Fruit fly (Drosophila melanogaster): Measurements from ENCODE around the gene CG12947.

CG12947 gene

dm6 chr3R:9762955-9763931, 16.6 kb upstream of the CG12947 start, which contains the start of the genes Snap24 and CG8478:
Gene Snap24 (minus strand): TSS chr3R:9763150.
Gene CG8478 (plus strand): TSS chr3R:9763650.
- no peak for TF ChIP-seq noc (tag; optimal IDR thresholded peaks at IDR 0.05)

- peak; percentile 49 for TF ChIP-seq noc (tag; optimal IDR thresholded peaks at IDR 0.05)
These were observed 12.0 kb upstream of the CG12947 start, which contains the start of gene Naa80 for dm6 chr3R:9767620-9768592. Gene Naa80 (plus strand): TSS chr3R:9767834.

- TF ChIP-seq noc (tag; optimal IDR thresholded peaks at IDR 0.05) = no peak
These were observed 11.0 kb upstream of the CG12947 start, which contains the start of gene MED6 for dm6 chr3R:9768884-9769283. Gene MED6 (minus strand): TSS chr3R:9768984.

dm6 chr3R:9770127-9770526, 9.7 kb upstream of the CG12947 start:
- no peak for TF ChIP-seq noc (tag; optimal IDR thresholded peaks at IDR 0.05)

- TF ChIP-seq noc (tag; optimal IDR thresholded peaks at IDR 0.05) = peak; percentile 97
These were observed 8.3 kb upstream of the CG12947 start, which contains the start of gene CG9471 for dm6 chr3R:9771519-9771972. Gene CG9471 (minus strand): TSS chr3R:9771542.

dm6 chr3R:9774147-9774546, 5.7 kb upstream of the CG12947 start, which contains the start of gene Whamy:
Gene Whamy (minus strand): TSS chr3R:9774419.
- peak; percentile 73 for TF ChIP-seq noc (tag; optimal IDR thresholded peaks at IDR 0.05)

- no peak for TF ChIP-seq noc (tag; optimal IDR thresholded peaks at IDR 0.05)
These were observed 5.0 kb upstream of the CG12947 start, which contains the start of gene topi for dm6 chr3R:9774821-9775220. Gene topi (plus strand): TSS chr3R:9775121.

- TF ChIP-seq noc (tag; optimal IDR thresholded peaks at IDR 0.05) = peak; percentile 73
These were observed 1.9 kb upstream of the CG12947 start, which contains the start of gene RpS29 for dm6 chr3R:9777941-9778360. Gene RpS29 (plus strand): TSS chr3R:9778042.

- no peak for TF ChIP-seq noc (tag; optimal IDR thresholded peaks at IDR 0.05)
These were observed 3.5 kb downstream of the CG12947 start for dm6 chr3R:9783240-9783917.

- no peak for TF ChIP-seq noc (tag; optimal IDR thresholded peaks at IDR 0.05)
These were observed 4.6 kb downstream of the CG12947 start, which contains the start of the genes MtnA and CG8500 for dm6 chr3R:9784341-9785062. Gene MtnA (minus strand): TSS chr3R:9784370. Gene CG8500 (plus strand): TSS chr3R:9784653.

dm6 chr3R:9791177-9791806, 11.4 kb downstream of the CG12947 start, which contains the start of the genes CG12945 and CG8507:
Gene CG12945 (minus strand): TSS chr3R:9791221.
Gene CG8507 (plus strand): TSS chr3R:9791483.
- TF ChIP-seq noc (tag; optimal IDR thresholded peaks at IDR 0.05) = peak; percentile 50

dm6 chr3R:9793018-9793417, 13.2 kb downstream of the CG12947 start, which contains the start of gene CG8516:
Gene CG8516 (plus strand): TSS chr3R:9793295.
- TF ChIP-seq noc (tag; optimal IDR thresholded peaks at IDR 0.05) = no peak

- no peak for TF ChIP-seq noc (tag; optimal IDR thresholded peaks at IDR 0.05)
These were observed 20.9 kb downstream of the CG12947 start, which contains the start of the genes CG9467 and CG8526 for dm6 chr3R:9800644-9801330. Gene CG9467 (minus strand): TSS chr3R:9801026. Gene CG8526 (plus strand): TSS chr3R:9801280.
